Worm (Caenorhabditis elegans) whole organism, early embryonic: Measurements from ENCODE around the gene Y6G8.6.

Experiments
- F13C5.2 ChIP-seq: sonication (generic microtip); optimal IDR thresholded peaks from 2 replicates; lab custom pipeline; 2017; ENCODE audit warnings: mild to moderate bottlenecking, missing genetic modification characterization, inconsistent platforms, missing compliant biosample characterization
- ceh-13 ChIP-seq: fragments of 200-800 bp; sonication (Bioruptor generic); optimal IDR thresholded peaks from 2 replicates; lab custom pipeline; 2018; ENCODE audit warnings: mild to moderate bottlenecking, missing genetic modification characterization, missing compliant biosample characterization
- ceh-36 ChIP-seq: sonication (generic microtip); optimal IDR thresholded peaks from 2 replicates; lab custom pipeline; 2016; ENCODE audit warnings: missing genetic modification characterization, inconsistent platforms, missing compliant biosample characterization
- scrt-1 ChIP-seq: fragments of 200-800 bp; sonication (Bioruptor generic); IDR thresholded peaks from 2 replicates; pipeline ENCODE4 v1.3.6; 2022; ENCODE audit warnings: missing genetic modification characterization, missing compliant biosample characterization
- tbx-37 ChIP-seq: fragments of 200-800 bp; sonication (Bioruptor generic); conservative IDR thresholded peaks from 2 replicates; pipeline ENCODE4 v1.3.6; 2022; ENCODE audit warnings: missing genetic modification reagents, missing genetic modification characterization, missing compliant biosample characterization
- tra-4 ChIP-seq: sonication (generic microtip); optimal IDR thresholded peaks from 2 replicates; lab custom pipeline; 2017; ENCODE audit warnings: missing genetic modification characterization, missing compliant biosample characterization

- no peak for TF ChIP-seq F13C5.2
- no peak for TF ChIP-seq scrt-1 (GFP tag; lab: Robert Waterston, UW)
- TF ChIP-seq tra-4: no peak
- no peak for TF ChIP-seq tbx-37 (GFP tag; lab: Robert Waterston, UW)
- no peak for TF ChIP-seq ceh-36
- TF ChIP-seq ceh-13 (GFP tag; lab: Kevin White, UChicago): no peak
These were observed at the start of gene Y6G8.6 for ce11 chrV:17616807-17617206.
